Fruit fly (Drosophila melanogaster): ENCODE measurements around the gene CG14421.

CG14421 gene

DNA sequence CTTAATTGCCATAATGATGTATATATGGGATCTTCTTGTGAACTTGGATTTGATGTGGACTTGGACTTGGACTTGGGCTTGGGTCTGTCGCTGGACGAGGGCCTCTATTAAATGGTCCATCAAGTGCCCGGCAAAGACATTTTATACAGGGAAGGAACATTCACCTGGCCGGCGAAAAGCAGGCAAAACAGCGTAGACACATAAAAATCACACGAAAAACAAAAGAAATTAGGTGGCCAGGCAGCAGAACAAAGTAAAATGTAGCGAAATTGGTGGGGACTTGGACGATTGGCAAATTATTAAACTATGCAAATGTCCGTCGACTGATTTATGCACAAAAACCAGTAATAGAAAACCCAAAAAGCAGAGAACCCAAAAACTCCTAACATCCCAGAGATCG lies 14.1 kb upstream of the CG14421 start, which contains the start of gene CG14424:
Gene CG14424, minus strand, starts transcription at position 101 of the 400 bp plus-strand sequence.
- TF ChIP-seq Ets98B (GFP tag; IDR thresholded peaks at IDR 0.05) (no peak), EcR (GFP tag; optimal IDR thresholded peaks at IDR 0.05) (no peak), CG4496 (GFP tag; IDR thresholded peaks at IDR 0.05) (no peak), CG9948 (tag; optimal IDR thresholded peaks at IDR 0.05) (no peak), D1 (tag; optimal IDR thresholded peaks at IDR 0.05) (no peak), gl (tag; optimal IDR thresholded peaks at IDR 0.05) (no peak), CG32121 (GFP tag; IDR thresholded peaks at IDR 0.05) (no peak), CG12605 (GFP tag; IDR thresholded peaks at IDR 0.05) (no peak), CG14655 (GFP tag; optimal IDR thresholded peaks at IDR 0.05) (no peak), CG13204 (GFP tag; optimal IDR thresholded peaks at IDR 0.05) (no peak), rn (GFP tag; IDR thresholded peaks at IDR 0.05) (no peak), fd96Ca (GFP tag; IDR thresholded peaks at IDR 0.05) (no peak), CG15710 (tag; optimal IDR thresholded peaks at IDR 0.05) (no peak)

DNA sequence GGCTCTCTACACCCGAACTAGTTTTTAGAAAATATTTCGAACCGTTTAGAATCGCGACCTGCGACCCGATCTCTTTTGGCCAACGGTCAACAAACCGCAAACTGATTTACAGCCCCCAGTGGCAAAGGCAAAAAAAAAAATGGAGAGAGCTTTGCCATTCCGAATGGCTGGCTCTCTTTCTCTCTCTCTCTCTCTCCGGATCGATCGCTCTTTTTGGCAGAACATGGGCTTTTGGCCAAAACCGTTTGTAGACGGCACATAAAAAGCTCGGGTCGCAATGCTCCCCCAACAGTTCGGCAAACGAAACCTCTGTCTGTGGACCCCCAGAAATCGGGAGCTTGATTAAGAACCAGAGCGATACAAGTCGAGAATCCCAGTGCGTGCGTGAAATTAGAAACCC lies 11.7 kb upstream of the CG14421 start, which contains the start of gene CG32793:
Gene CG32793, plus strand, starts transcription at position 301 of the 400 bp plus-strand sequence.
- no peak for TF ChIP-seq EcR (GFP tag; optimal IDR thresholded peaks at IDR 0.05)
- no peak for TF ChIP-seq CG34367 (tag; optimal IDR thresholded peaks at IDR 0.05)
- TF ChIP-seq CG10348 (GFP tag; IDR thresholded peaks at IDR 0.05): no peak
- TF ChIP-seq rn (GFP tag; IDR thresholded peaks at IDR 0.05): no peak
- TF ChIP-seq CG14655 (GFP tag; optimal IDR thresholded peaks at IDR 0.05): no peak
- TF ChIP-seq Snoo (tag; optimal IDR thresholded peaks at IDR 0.05): no peak
- no peak for TF ChIP-seq gl (tag; optimal IDR thresholded peaks at IDR 0.05)
- TF ChIP-seq fd96Ca (GFP tag; IDR thresholded peaks at IDR 0.05): no peak
- TF ChIP-seq CG9948 (tag; optimal IDR thresholded peaks at IDR 0.05): no peak
- no peak for TF ChIP-seq CG13204 (GFP tag; optimal IDR thresholded peaks at IDR 0.05)
- TF ChIP-seq CG15710 (tag; optimal IDR thresholded peaks at IDR 0.05): no peak
- no peak for TF ChIP-seq Ets98B (GFP tag; IDR thresholded peaks at IDR 0.05)
- TF ChIP-seq CG32121 (GFP tag; IDR thresholded peaks at IDR 0.05): no peak
- no peak for TF ChIP-seq CG4496 (GFP tag; IDR thresholded peaks at IDR 0.05)
- no peak for TF ChIP-seq CG17806 (tag; optimal IDR thresholded peaks at IDR 0.05)
- no peak for TF ChIP-seq CG8159 (tag; optimal IDR thresholded peaks at IDR 0.05)
- TF ChIP-seq CG8301 (tag; optimal IDR thresholded peaks at IDR 0.05): no peak

DNA sequence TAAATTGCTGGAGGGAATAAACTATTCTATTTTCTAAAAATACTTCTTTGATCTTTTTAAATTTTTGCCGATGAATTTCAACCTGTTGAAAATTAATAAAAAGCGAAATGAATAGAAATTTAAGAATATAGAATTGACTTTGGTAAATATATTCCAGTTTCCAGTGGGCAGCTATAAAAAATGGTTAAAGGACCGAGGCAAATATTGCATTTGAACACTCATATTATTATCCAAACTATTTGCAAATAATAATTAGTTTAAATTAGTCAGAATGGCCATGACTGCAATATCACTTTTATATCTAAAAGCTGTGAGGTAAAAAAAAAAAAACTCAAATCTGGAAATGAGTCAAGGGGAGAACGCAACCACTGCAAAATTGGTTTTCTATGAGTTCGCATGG lies 6.4 kb upstream of the CG14421 start, which contains the start of gene CG3592:
Gene CG3592, plus strand, starts transcription at position 301 of the 400 bp plus-strand sequence.
- TF ChIP-seq Pif1B (GFP tag; optimal IDR thresholded peaks at IDR 0.05) (no peak), CG15710 (tag; optimal IDR thresholded peaks at IDR 0.05) (no peak), Ets98B (GFP tag; IDR thresholded peaks at IDR 0.05) (no peak), CG9948 (tag; optimal IDR thresholded peaks at IDR 0.05) (no peak), CG8159 (tag; optimal IDR thresholded peaks at IDR 0.05) (no peak), CG34367 (tag; optimal IDR thresholded peaks at IDR 0.05) (no peak), EcR (GFP tag; optimal IDR thresholded peaks at IDR 0.05) (no peak), CG8301 (tag; optimal IDR thresholded peaks at IDR 0.05) (no peak), CG13204 (GFP tag; optimal IDR thresholded peaks at IDR 0.05) (no peak)

DNA sequence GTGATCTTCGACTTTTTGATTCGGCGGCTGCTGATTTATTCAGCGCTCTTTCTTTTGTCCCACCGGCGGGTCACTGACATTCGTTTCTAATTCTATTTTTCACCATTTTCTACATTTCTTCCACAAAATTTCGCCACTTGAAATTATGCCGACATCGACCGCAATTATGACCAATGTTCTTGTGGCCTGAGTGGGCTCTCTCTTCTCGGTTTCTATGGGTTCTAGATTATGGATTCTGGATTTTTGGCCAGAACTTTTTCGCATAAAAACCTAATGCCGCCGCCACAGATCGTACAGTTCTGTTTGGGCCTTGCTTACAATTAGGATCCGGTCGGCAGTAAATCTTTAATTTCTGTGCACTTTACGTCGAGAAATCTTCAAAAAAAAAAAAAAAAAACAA lies 4.5 kb upstream of the CG14421 start, which contains the start of gene CG3598:
Gene CG3598, plus strand, starts transcription at position 301 of the 400 bp plus-strand sequence.
- TF ChIP-seq D1 (tag; optimal IDR thresholded peaks at IDR 0.05): no peak
- no peak for TF ChIP-seq CG4496 (GFP tag; IDR thresholded peaks at IDR 0.05)
- no peak for TF ChIP-seq Snoo (tag; optimal IDR thresholded peaks at IDR 0.05)
- no peak for TF ChIP-seq CG8159 (tag; optimal IDR thresholded peaks at IDR 0.05)
- no peak for TF ChIP-seq EcR (GFP tag; optimal IDR thresholded peaks at IDR 0.05)
- no peak for TF ChIP-seq CG9948 (tag; optimal IDR thresholded peaks at IDR 0.05)
- TF ChIP-seq CG32121 (GFP tag; IDR thresholded peaks at IDR 0.05): no peak
- no peak for TF ChIP-seq CG8301 (tag; optimal IDR thresholded peaks at IDR 0.05)
- no peak for TF ChIP-seq Pif1A (GFP tag; optimal IDR thresholded peaks at IDR 0.05)
- no peak for TF ChIP-seq Ets98B (GFP tag; IDR thresholded peaks at IDR 0.05)
- TF ChIP-seq gl (tag; optimal IDR thresholded peaks at IDR 0.05): no peak
- TF ChIP-seq fd96Ca (GFP tag; IDR thresholded peaks at IDR 0.05): no peak

DNA sequence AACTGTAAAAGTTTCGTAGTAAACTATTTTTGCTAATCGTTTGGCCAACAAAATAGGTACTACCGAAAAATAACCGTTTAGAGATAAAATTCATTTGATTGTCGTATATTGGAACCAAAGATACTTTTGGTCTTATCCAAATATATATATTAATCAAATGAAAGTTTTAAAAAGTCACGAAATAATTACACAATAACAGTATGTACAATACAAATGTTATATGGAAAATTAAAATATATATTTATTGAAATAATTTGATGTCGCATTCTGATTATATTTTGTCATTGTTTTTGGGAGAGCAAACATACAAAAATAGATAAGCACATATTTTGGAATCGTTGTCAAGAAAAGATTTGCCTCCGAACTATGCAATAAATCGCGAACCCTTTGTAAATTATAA lies 2.7 kb upstream of the CG14421 start, which contains the start of gene CG14420:
Gene CG14420, plus strand, starts transcription at position 301 of the 400 bp plus-strand sequence.
- TF ChIP-seq CG8159 (tag; optimal IDR thresholded peaks at IDR 0.05) (no peak), CG8301 (tag; optimal IDR thresholded peaks at IDR 0.05) (no peak)

DNA sequence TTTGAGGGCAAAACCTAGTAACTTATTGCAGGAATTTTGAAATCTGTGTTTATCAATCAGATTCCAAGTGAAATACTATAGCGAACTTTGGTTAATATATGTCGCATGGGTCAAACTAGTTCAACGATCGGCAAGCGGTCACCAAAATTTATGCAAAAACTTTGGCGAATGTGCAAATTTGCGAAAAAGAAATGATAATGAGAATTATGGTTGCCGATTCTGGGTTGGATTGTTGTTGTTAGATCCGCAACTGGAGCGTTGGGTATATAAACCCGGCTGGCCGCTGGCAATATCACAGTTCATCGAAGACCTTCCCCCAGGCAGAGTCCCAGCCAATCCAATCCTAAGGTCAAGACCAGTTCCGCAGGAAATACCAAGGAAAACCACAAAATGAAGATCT lies 1.9 kb downstream of the CG14421 start, which contains the start of gene CG14422:
Gene CG14422, plus strand, starts transcription at position 301 of the 400 bp plus-strand sequence.
- TF ChIP-seq fd96Ca (GFP tag; IDR thresholded peaks at IDR 0.05) (no peak), CG32121 (GFP tag; IDR thresholded peaks at IDR 0.05) (no peak), CG8159 (tag; optimal IDR thresholded peaks at IDR 0.05) (no peak), rn (GFP tag; IDR thresholded peaks at IDR 0.05) (no peak), CG14655 (GFP tag; optimal IDR thresholded peaks at IDR 0.05) (no peak), Pif1A (GFP tag; optimal IDR thresholded peaks at IDR 0.05) (no peak), CG9948 (tag; optimal IDR thresholded peaks at IDR 0.05) (no peak), CG8301 (tag; optimal IDR thresholded peaks at IDR 0.05) (no peak), CG34367 (tag; optimal IDR thresholded peaks at IDR 0.05) (no peak), CG17806 (tag; optimal IDR thresholded peaks at IDR 0.05) (no peak), gl (tag; optimal IDR thresholded peaks at IDR 0.05) (no peak), EcR (GFP tag; optimal IDR thresholded peaks at IDR 0.05) (no peak), CG13204 (GFP tag; optimal IDR thresholded peaks at IDR 0.05) (no peak), Ets98B (GFP tag; IDR thresholded peaks at IDR 0.05) (no peak), CG12605 (GFP tag; IDR thresholded peaks at IDR 0.05) (no peak), Pif1B (GFP tag; optimal IDR thresholded peaks at IDR 0.05) (no peak)

All from whole organism, pupa.